Fruit fly (Drosophila melanogaster) whole organism, prepupa: ENCODE results near the gene CG17784.

Source experiments
- CG3919 ChIP-seq: fragments of 200-800 bp; sonication (Bioruptor generic); optimal IDR thresholded peaks from 3 replicates; lab custom pipeline; 2016; ENCODE audit warnings: missing biosample characterization, missing genetic modification characterization
- Hr38 ChIP-seq: sonication (Bioruptor generic); optimal IDR thresholded peaks from 2 replicates; lab custom pipeline; 2016; ENCODE audit warnings: missing biosample characterization, missing genetic modification characterization
- Sox102F ChIP-seq: fragments of 200-800 bp; sonication (Bioruptor generic); optimal IDR thresholded peaks from 2 replicates; lab custom pipeline; 2016; ENCODE audit warnings: missing biosample characterization, mild to moderate bottlenecking, missing genetic modification characterization

DNA sequence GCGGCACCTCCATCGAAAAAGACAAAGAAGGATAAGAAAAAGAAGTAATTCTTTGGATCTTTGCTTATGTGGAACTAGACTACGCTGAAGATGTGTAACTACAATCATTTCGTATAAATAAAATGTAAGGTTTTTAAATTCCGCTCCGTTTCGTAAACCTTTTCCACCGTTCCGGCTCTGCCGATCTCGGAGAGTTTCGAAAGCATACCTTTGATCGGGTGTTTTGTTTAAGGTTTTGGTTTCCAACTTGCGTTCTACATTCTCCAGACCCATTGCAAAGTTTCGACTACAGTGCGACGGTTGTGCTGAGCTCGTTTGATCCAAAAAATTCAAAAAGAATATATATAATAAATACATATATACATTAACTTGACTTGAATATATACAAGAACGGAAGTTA is 28.2 kb downstream of the CG17784 start, which contains the start of gene CG6432:
- no peak for TF ChIP-seq Sox102F
- no peak for TF ChIP-seq CG3919 (GFP tag; lab: Kevin White, UChicago)
- no peak for TF ChIP-seq Hr38 (GFP tag; lab: Kevin White, UChicago)
